Fruit fly (Drosophila melanogaster): Measurements from ENCODE around the gene CG14451.

CG14451 gene

dm6 chr3L:22721991-22722390 is at the start of gene CG14451:
CG14451 (minus strand) TSS chr3L:22722091.
- TF ChIP-seq ttk (optimal IDR thresholded peaks at IDR 0.05): no peak
- no peak for TF ChIP-seq Sin3A (optimal IDR thresholded peaks at IDR 0.05)
- no peak for TF ChIP-seq insv (optimal IDR thresholded peaks at IDR 0.05)
- no peak for TF ChIP-seq psq (optimal IDR thresholded peaks at IDR 0.05)
- TF ChIP-seq h (optimal IDR thresholded peaks at IDR 0.05): no peak
- no peak for TF ChIP-seq Myc (optimal IDR thresholded peaks at IDR 0.05)

- TF ChIP-seq h (optimal IDR thresholded peaks at IDR 0.05) (no peak), psq (optimal IDR thresholded peaks at IDR 0.05) (no peak), Sin3A (optimal IDR thresholded peaks at IDR 0.05) (no peak), insv (optimal IDR thresholded peaks at IDR 0.05) (no peak), Myc (optimal IDR thresholded peaks at IDR 0.05) (no peak), ttk (optimal IDR thresholded peaks at IDR 0.05) (no peak)
Measured at dm6 chr3L:22749987-22750386, 28.1 kb upstream of the CG14451 start.

- TF ChIP-seq h (optimal IDR thresholded peaks at IDR 0.05): no peak
- no peak for TF ChIP-seq ttk (optimal IDR thresholded peaks at IDR 0.05)
- TF ChIP-seq Myc (optimal IDR thresholded peaks at IDR 0.05): no peak
- TF ChIP-seq Sin3A (optimal IDR thresholded peaks at IDR 0.05): no peak
- TF ChIP-seq insv (optimal IDR thresholded peaks at IDR 0.05): no peak
- no peak for TF ChIP-seq psq (optimal IDR thresholded peaks at IDR 0.05)
Measured at dm6 chr3L:22749147-22749550, 27.3 kb upstream of the CG14451 start, which contains the start of gene SPoCk. SPoCk (plus strand) TSS chr3L:22749444.

dm6 chr3L:22742945-22743582 is 21.2 kb upstream of the CG14451 start:
- no peak for TF ChIP-seq ttk (optimal IDR thresholded peaks at IDR 0.05)
- no peak for TF ChIP-seq insv (optimal IDR thresholded peaks at IDR 0.05)
- TF ChIP-seq h (optimal IDR thresholded peaks at IDR 0.05): no peak
- TF ChIP-seq psq (optimal IDR thresholded peaks at IDR 0.05): no peak
- no peak for TF ChIP-seq Myc (optimal IDR thresholded peaks at IDR 0.05)
- no peak for TF ChIP-seq Sin3A (optimal IDR thresholded peaks at IDR 0.05)

- TF ChIP-seq insv (optimal IDR thresholded peaks at IDR 0.05): no peak
- TF ChIP-seq Sin3A (optimal IDR thresholded peaks at IDR 0.05): no peak
- no peak for TF ChIP-seq ttk (optimal IDR thresholded peaks at IDR 0.05)
- no peak for TF ChIP-seq h (optimal IDR thresholded peaks at IDR 0.05)
- TF ChIP-seq psq (optimal IDR thresholded peaks at IDR 0.05): no peak
- no peak for TF ChIP-seq Myc (optimal IDR thresholded peaks at IDR 0.05)
Measured at dm6 chr3L:22742121-22742531, 20.2 kb upstream of the CG14451 start.

- TF ChIP-seq ttk (optimal IDR thresholded peaks at IDR 0.05) (no peak), Sin3A (optimal IDR thresholded peaks at IDR 0.05) (no peak), insv (optimal IDR thresholded peaks at IDR 0.05) (no peak), Myc (optimal IDR thresholded peaks at IDR 0.05) (no peak), psq (optimal IDR thresholded peaks at IDR 0.05) (no peak), h (optimal IDR thresholded peaks at IDR 0.05) (no peak)
Measured at dm6 chr3L:22741389-22742120, 19.7 kb upstream of the CG14451 start, which contains the start of gene CG7369. CG7369 (plus strand) TSS chr3L:22741793.

dm6 chr3L:22737732-22738611 is 16.1 kb upstream of the CG14451 start, which contains the start of gene CG11241:
CG11241 (minus strand) TSS chr3L:22738420.
- no peak for TF ChIP-seq insv (optimal IDR thresholded peaks at IDR 0.05)
- no peak for TF ChIP-seq h (optimal IDR thresholded peaks at IDR 0.05)
- no peak for TF ChIP-seq psq (optimal IDR thresholded peaks at IDR 0.05)
- no peak for TF ChIP-seq ttk (optimal IDR thresholded peaks at IDR 0.05)
- TF ChIP-seq Myc (optimal IDR thresholded peaks at IDR 0.05): no peak
- TF ChIP-seq Sin3A (optimal IDR thresholded peaks at IDR 0.05): no peak

dm6 chr3L:22733607-22734006 is 11.7 kb upstream of the CG14451 start:
- TF ChIP-seq psq (optimal IDR thresholded peaks at IDR 0.05) (no peak), Sin3A (optimal IDR thresholded peaks at IDR 0.05) (no peak), h (optimal IDR thresholded peaks at IDR 0.05) (no peak), Myc (optimal IDR thresholded peaks at IDR 0.05) (no peak), ttk (optimal IDR thresholded peaks at IDR 0.05) (no peak), insv (optimal IDR thresholded peaks at IDR 0.05) (no peak)

- no peak for TF ChIP-seq Myc (optimal IDR thresholded peaks at IDR 0.05)
- no peak for TF ChIP-seq ttk (optimal IDR thresholded peaks at IDR 0.05)
- TF ChIP-seq h (optimal IDR thresholded peaks at IDR 0.05): no peak
Measured at dm6 chr3L:22731393-22731792, 9.5 kb upstream of the CG14451 start.

dm6 chr3L:22729466-22729865 is 7.6 kb upstream of the CG14451 start, which contains the start of gene CG32454:
CG32454 (plus strand) TSS chr3L:22729766.
- no peak for TF ChIP-seq insv (optimal IDR thresholded peaks at IDR 0.05)
- no peak for TF ChIP-seq Myc (optimal IDR thresholded peaks at IDR 0.05)
- TF ChIP-seq Sin3A (optimal IDR thresholded peaks at IDR 0.05): no peak
- no peak for TF ChIP-seq psq (optimal IDR thresholded peaks at IDR 0.05)
- TF ChIP-seq ttk (optimal IDR thresholded peaks at IDR 0.05): no peak
- TF ChIP-seq h (optimal IDR thresholded peaks at IDR 0.05): no peak

dm6 chr3L:22727739-22728335 is 5.9 kb upstream of the CG14451 start, which contains the start of the genes CG14450 and CG11367:
CG14450 (minus strand) TSS chr3L:22727789.
CG11367 (plus strand) TSS chr3L:22728111.
- TF ChIP-seq Myc (optimal IDR thresholded peaks at IDR 0.05): no peak
- TF ChIP-seq ttk (optimal IDR thresholded peaks at IDR 0.05): no peak
- TF ChIP-seq h (optimal IDR thresholded peaks at IDR 0.05): no peak
- TF ChIP-seq Sin3A (optimal IDR thresholded peaks at IDR 0.05): no peak
- no peak for TF ChIP-seq insv (optimal IDR thresholded peaks at IDR 0.05)
- TF ChIP-seq psq (optimal IDR thresholded peaks at IDR 0.05): no peak
